Fruit fly (Drosophila melanogaster) whole organism, embryonic: Measurements from ENCODE around the gene CG34026.

Source experiments
- Abd-B ChIP-seq: fragments of 200-800 bp; sonication (Bioruptor generic); optimal IDR thresholded peaks from 2 replicates; lab custom pipeline; 2018; ENCODE audit warnings: missing biosample characterization, mild to moderate bottlenecking, missing genetic modification characterization, moderate library complexity
- Adf1 ChIP-seq: fragments of 200-800 bp; sonication (Bioruptor generic); IDR thresholded peaks from 2 replicates; pipeline ENCODE4 v1.3.6; 2022; ENCODE audit warnings: missing biosample characterization, missing genetic modification characterization
- Atf-2 ChIP-seq: fragments of 200-800 bp; sonication (Bioruptor generic); optimal IDR thresholded peaks from 2 replicates; lab custom pipeline; 2016; ENCODE audit warnings: missing biosample characterization, missing genetic modification characterization
- Atf6 ChIP-seq: fragments of 200-800 bp; sonication (Bioruptor generic); IDR thresholded peaks from 2 replicates; pipeline ENCODE4 v1.3.6; 2022; ENCODE audit warnings: missing biosample characterization, missing genetic modification characterization
- CG10267 ChIP-seq: fragments of 200-800 bp; sonication (Bioruptor generic); optimal IDR thresholded peaks from 2 replicates; lab custom pipeline; 2018; ENCODE audit warnings: missing biosample characterization, mild to moderate bottlenecking, missing genetic modification characterization, moderate library complexity
- CG10979 ChIP-seq: fragments of 200-800 bp; sonication (Bioruptor generic); optimal IDR thresholded peaks from 2 replicates; lab custom pipeline; 2018; ENCODE audit warnings: missing biosample characterization, mild to moderate bottlenecking, missing genetic modification characterization, moderate library complexity
- CG11456 ChIP-seq: fragments of 200-800 bp; sonication (Bioruptor generic); IDR thresholded peaks from 3 replicates; pipeline ENCODE4 v1.3.6; 2022; ENCODE audit warnings: missing biosample characterization, missing genetic modification characterization
- CG12104 ChIP-seq: fragments of 200-800 bp; sonication (Bioruptor generic); optimal IDR thresholded peaks from 3 replicates; lab custom pipeline; 2016; ENCODE audit warnings: missing biosample characterization, missing genetic modification characterization
- CG12391 ChIP-seq: fragments of 200-800 bp; sonication (Bioruptor generic); optimal IDR thresholded peaks from 3 replicates; lab custom pipeline; 2018; ENCODE audit warnings: missing biosample characterization, mild to moderate bottlenecking, missing genetic modification characterization, moderate library complexity
- CG12942 ChIP-seq: fragments of 200-800 bp; sonication (Bioruptor generic); optimal IDR thresholded peaks from 3 replicates; lab custom pipeline; 2016; ENCODE audit warnings: missing biosample characterization, missing genetic modification characterization
- CG13123 ChIP-seq: fragments of 200-800 bp; sonication (Bioruptor generic); optimal IDR thresholded peaks from 2 replicates; lab custom pipeline; 2016; ENCODE audit warnings: missing biosample characterization, missing genetic modification characterization
- CG16813 ChIP-seq: fragments of 200-800 bp; sonication (Bioruptor generic); IDR thresholded peaks from 3 replicates; pipeline ENCODE4 v1.3.6; 2022; ENCODE audit warnings: missing biosample characterization, missing genetic modification characterization; ENCODE audit not compliant: partially characterized antibody
- CG17802 ChIP-seq: fragments of 200-800 bp; sonication (Bioruptor generic); optimal IDR thresholded peaks from 2 replicates; lab custom pipeline; 2018; ENCODE audit warnings: missing biosample characterization, mild to moderate bottlenecking, missing genetic modification characterization, moderate library complexity
- CG1832 ChIP-seq: fragments of 200-800 bp; sonication (Bioruptor generic); optimal IDR thresholded peaks from 2 replicates; lab custom pipeline; 2017; ENCODE audit warnings: missing biosample characterization, mild to moderate bottlenecking, missing genetic modification characterization, inconsistent platforms
- CG34376 ChIP-seq: fragments of 200-800 bp; sonication (Bioruptor generic); optimal IDR thresholded peaks from 2 replicates; lab custom pipeline; 2018; ENCODE audit warnings: missing biosample characterization, mild to moderate bottlenecking, missing genetic modification characterization
- CG4820 ChIP-seq: fragments of 200-800 bp; sonication (Bioruptor generic); optimal IDR thresholded peaks from 3 replicates; lab custom pipeline; 2016; ENCODE audit warnings: missing biosample characterization, missing genetic modification characterization
- CG6254 ChIP-seq: fragments of 200-800 bp; sonication (Bioruptor generic); optimal IDR thresholded peaks from 3 replicates; lab custom pipeline; 2017; ENCODE audit warnings: mild to moderate bottlenecking, missing biosample characterization, missing genetic modification reagents, missing genetic modification characterization
- CG8281 ChIP-seq: fragments of 200-800 bp; sonication (Bioruptor generic); optimal IDR thresholded peaks from 2 replicates; lab custom pipeline; 2018; ENCODE audit warnings: missing biosample characterization, mild to moderate bottlenecking, missing genetic modification characterization, moderate library complexity
- CG8924 ChIP-seq: fragments of 200-800 bp; optimal IDR thresholded peaks from 3 replicates; lab custom pipeline; 2019; ENCODE audit warnings: missing biosample characterization, mild to moderate bottlenecking, missing genetic modification characterization, moderate library complexity
- CG9817 ChIP-seq: fragments of 200-800 bp; sonication (Bioruptor generic); optimal IDR thresholded peaks from 2 replicates; lab custom pipeline; 2018; ENCODE audit warnings: missing biosample characterization, mild to moderate bottlenecking, missing genetic modification characterization, moderate library complexity
- CG9876 ChIP-seq: fragments of 200-800 bp; sonication (Bioruptor generic); optimal IDR thresholded peaks from 2 replicates; lab custom pipeline; 2016; ENCODE audit warnings: missing biosample characterization, missing genetic modification characterization
- CrebB ChIP-seq: fragments of 200-800 bp; sonication (Bioruptor generic); optimal IDR thresholded peaks from 3 replicates; lab custom pipeline; 2018; ENCODE audit warnings: missing biosample characterization, mild to moderate bottlenecking, missing genetic modification characterization
- D19B ChIP-seq: fragments of 200-800 bp; sonication (Bioruptor generic); optimal IDR thresholded peaks from 2 replicates; lab custom pipeline; 2017; ENCODE audit warnings: missing biosample characterization, mild to moderate bottlenecking, missing genetic modification characterization
- E2f1 ChIP-seq: fragments of 200-800 bp; sonication (Bioruptor generic); IDR thresholded peaks from 2 replicates; pipeline ENCODE4 v1.3.6; 2022; ENCODE audit warnings: missing biosample characterization, missing genetic modification characterization
- Fer1 ChIP-seq: fragments of 200-800 bp; sonication (Bioruptor generic); optimal IDR thresholded peaks from 2 replicates; lab custom pipeline; 2017; ENCODE audit warnings: missing biosample characterization, mild to moderate bottlenecking, missing genetic modification characterization
- HHEX ChIP-seq: fragments of 200-800 bp; sonication (Bioruptor generic); optimal IDR thresholded peaks from 3 replicates; lab custom pipeline; 2017; ENCODE audit warnings: missing biosample characterization, mild to moderate bottlenecking, missing genetic modification characterization, missing genetic modification reagents
- HLH3B ChIP-seq: fragments of 200-800 bp; sonication (Bioruptor generic); IDR thresholded peaks from 2 replicates; pipeline ENCODE4 v1.3.6; 2022; ENCODE audit warnings: missing biosample characterization, missing genetic modification characterization
- Lim3 ChIP-seq: fragments of 200-800 bp; sonication (Bioruptor generic); IDR thresholded peaks from 2 replicates; pipeline ENCODE4 v1.3.6; 2022; ENCODE audit warnings: missing biosample characterization, missing genetic modification characterization
- TFAM ChIP-seq: fragments of 200-800 bp; sonication (Bioruptor generic); optimal IDR thresholded peaks from 2 replicates; lab custom pipeline; 2017; ENCODE audit warnings: missing biosample characterization, missing genetic modification characterization, inconsistent platforms
- ase ChIP-seq: fragments of 200-800 bp; sonication (Bioruptor generic); IDR thresholded peaks from 3 replicates; pipeline ENCODE4 v1.3.6; 2022; ENCODE audit warnings: missing biosample characterization, missing genetic modification characterization
- ash1 ChIP-seq: fragments of 200-800 bp; sonication (Bioruptor generic); optimal IDR thresholded peaks from 2 replicates; lab custom pipeline; 2018; ENCODE audit warnings: missing biosample characterization, mild to moderate bottlenecking, missing genetic modification characterization
- ato ChIP-seq: fragments of 200-800 bp; sonication (Bioruptor generic); IDR thresholded peaks from 2 replicates; pipeline ENCODE4 v1.3.6; 2022; ENCODE audit warnings: missing biosample characterization, missing genetic modification characterization; ENCODE audit not compliant: partially characterized antibody
- bbx ChIP-seq: fragments of 200-800 bp; sonication (Bioruptor generic); IDR thresholded peaks from 2 replicates; pipeline ENCODE4 v1.3.6; 2022; ENCODE audit warnings: missing biosample characterization, missing genetic modification characterization; ENCODE audit not compliant: partially characterized antibody
- cad ChIP-seq: fragments of >200 bp; optimal IDR thresholded peaks from 2 replicates; lab custom pipeline; 2017; ENCODE audit warnings: missing biosample characterization, missing genetic modification characterization
- ci ChIP-seq: fragments of 200-800 bp; sonication (Bioruptor generic); IDR thresholded peaks from 3 replicates; pipeline ENCODE4 v1.3.6; 2022; ENCODE audit warnings: missing biosample characterization, missing genetic modification characterization
- dpn ChIP-seq, 2 experiments: fragments of 200-800 bp; sonication (Bioruptor generic); optimal IDR thresholded peaks; 3 replicates each; lab custom pipeline; 2016; ENCODE audit warnings: missing biosample characterization in 2 of 2, missing genetic modification characterization in 2 of 2
- gsb ChIP-seq: fragments of 200-800 bp; sonication (Bioruptor generic); IDR thresholded peaks from 2 replicates; pipeline ENCODE4 v1.3.6; 2022; ENCODE audit warnings: missing biosample characterization, missing genetic modification characterization
- gt ChIP-seq: fragments of 200-800 bp; sonication (Bioruptor generic); IDR thresholded peaks from 2 replicates; pipeline ENCODE4 v1.3.6; 2022; ENCODE audit warnings: missing biosample characterization, missing genetic modification characterization
- hb ChIP-seq: fragments of 200-800 bp; sonication (Bioruptor generic); IDR thresholded peaks from 3 replicates; pipeline ENCODE4 v1.3.6; 2022; ENCODE audit warnings: missing biosample characterization, missing genetic modification characterization; ENCODE audit not compliant: partially characterized antibody
- ind ChIP-seq: fragments of 200-800 bp; sonication (Bioruptor generic); optimal IDR thresholded peaks from 3 replicates; lab custom pipeline; 2016; ENCODE audit warnings: missing biosample characterization, missing genetic modification characterization
- kah ChIP-seq: fragments of 200-800 bp; sonication (Bioruptor generic); optimal IDR thresholded peaks from 2 replicates; lab custom pipeline; 2018; ENCODE audit warnings: missing biosample characterization, mild to moderate bottlenecking, missing genetic modification characterization
- kay ChIP-seq: fragments of 200-800 bp; sonication (Bioruptor generic); optimal IDR thresholded peaks from 2 replicates; lab custom pipeline; 2016; ENCODE audit warnings: missing biosample characterization, missing genetic modification characterization
- kni ChIP-seq: fragments of 200-800 bp; sonication (Bioruptor generic); optimal IDR thresholded peaks from 3 replicates; lab custom pipeline; 2017; ENCODE audit warnings: mild to moderate bottlenecking, missing biosample characterization, missing genetic modification reagents, missing genetic modification characterization
- mam ChIP-seq: fragments of 200-800 bp; sonication (Bioruptor generic); optimal IDR thresholded peaks from 3 replicates; lab custom pipeline; 2016; ENCODE audit warnings: missing biosample characterization, missing genetic modification characterization
- seq ChIP-seq: fragments of 200-800 bp; sonication (Bioruptor generic); IDR thresholded peaks from 2 replicates; pipeline ENCODE4 v1.3.6; 2022; ENCODE audit warnings: missing biosample characterization, missing genetic modification characterization
- sug ChIP-seq: fragments of 200-800 bp; optimal IDR thresholded peaks from 2 replicates; lab custom pipeline; 2019; ENCODE audit warnings: missing biosample characterization, mild to moderate bottlenecking, missing genetic modification characterization, moderate library complexity
- tgo ChIP-seq: fragments of 200-800 bp; sonication (Bioruptor generic); IDR thresholded peaks from 3 replicates; pipeline ENCODE4 v1.3.6; 2022; ENCODE audit warnings: missing biosample characterization, missing genetic modification characterization
- vfl ChIP-seq: fragments of 200-800 bp; sonication (Bioruptor generic); optimal IDR thresholded peaks from 2 replicates; lab custom pipeline; 2016; ENCODE audit warnings: missing biosample characterization, missing genetic modification characterization
- zen2 ChIP-seq: fragments of 200-800 bp; sonication (Bioruptor generic); IDR thresholded peaks from 3 replicates; pipeline ENCODE4 v1.3.6; 2022; ENCODE audit warnings: missing biosample characterization, missing genetic modification characterization; ENCODE audit not compliant: partially characterized antibody

Gene CG34026

dm6 chrX:9579918-9580521, 46.4 kb downstream of the CG34026 start, which contains the start of gene LPCAT (continued):
- TF ChIP-seq CG4820, result peak; percentile 79
- peak; percentile 58 for TF ChIP-seq CG13123 (GFP tag; lab: Kevin White, UChicago)
- TF ChIP-seq ase, result peak; percentile 67; the same call in 2 of the 3 replicates
- peak; percentile 24; the same call in 1 of the 2 replicates for TF ChIP-seq Adf1
- no peak for TF ChIP-seq kni (GFP tag; lab: Kevin White, UChicago)
- no peak for TF ChIP-seq kah (GFP tag; lab: Kevin White, UChicago)
- TF ChIP-seq CG17802 (tag; lab: Kevin White, UChicago), result peak; percentile 48
- peak; percentile 38 for TF ChIP-seq CG12942
- peak; percentile 85 for TF ChIP-seq CG11456 (GFP tag; lab: Robert Waterston, UW)
- TF ChIP-seq hb (GFP tag; lab: Robert Waterston, UW), result no peak
- TF ChIP-seq CG8924 (tag; lab: Kevin White, UChicago), result no peak
- TF ChIP-seq CG10267 (tag; lab: Kevin White, UChicago), result peak; percentile 96
- no peak for TF ChIP-seq cad (GFP tag; lab: Kevin White, UChicago)
- peak; percentile 66 for TF ChIP-seq CG9876 (GFP tag; lab: Kevin White, UChicago)
- TF ChIP-seq gsb (GFP tag; lab: Robert Waterston, UW), result peak; percentile 67; the same call in 1 of the 2 replicates
- peak; percentile 34 for TF ChIP-seq Atf-2 (GFP tag; lab: Kevin White, UChicago)
- peak; percentile 78; the same call in 2 of the 3 replicates for TF ChIP-seq ci
- peak; percentile 70 for TF ChIP-seq CG9817 (tag; lab: Kevin White, UChicago)
- no peak for TF ChIP-seq CG1832
- peak; percentile 85 for TF ChIP-seq ind (GFP tag; lab: Kevin White, UChicago)
- TF ChIP-seq CG16813, result peak; percentile 84
- no peak for TF ChIP-seq ash1 (GFP tag; lab: Kevin White, UChicago)
- peak; percentile 56 for TF ChIP-seq CG34376 (GFP tag; lab: Kevin White, UChicago)
- no peak for TF ChIP-seq sug (tag; lab: Kevin White, UChicago)
- peak; percentile 61; the same call in 1 of the 2 replicates for TF ChIP-seq Atf6 (GFP tag; lab: Robert Waterston, UW)
- no peak for TF ChIP-seq Lim3 (GFP tag; lab: Robert Waterston, UW)
- peak; percentile 63; the same call in 1 of the 2 replicates for TF ChIP-seq HLH3B (GFP tag; lab: Robert Waterston, UW)
- peak; percentile 64; the same call in 2 of the 3 replicates for TF ChIP-seq tgo (GFP tag; lab: Robert Waterston, UW)
- peak; percentile 75 for TF ChIP-seq CG12391 (tag; lab: Kevin White, UChicago)
- peak; percentile 69 for TF ChIP-seq CG12104 (GFP tag; lab: Kevin White, UChicago)
- no peak for TF ChIP-seq TFAM (GFP tag; lab: Kevin White, UChicago)
- TF ChIP-seq HHEX (GFP tag; lab: Kevin White, UChicago), result peak; percentile 74
- TF ChIP-seq CG8281, result no peak
- no peak; the same call in 1 of the 2 replicates for TF ChIP-seq ato (GFP tag; lab: Robert Waterston, UW)
- TF ChIP-seq dpn (GFP tag; optimal IDR thresholded peaks at IDR 0.05; lab: Kevin White, UChicago), result peak; percentile 70 to 90
- no peak for TF ChIP-seq CrebB
- peak; percentile 58 for TF ChIP-seq bbx (GFP tag; lab: Robert Waterston, UW)
- peak; percentile 52 for TF ChIP-seq vfl (GFP tag; lab: Kevin White, UChicago)
- peak; percentile 80 for TF ChIP-seq Fer1
- TF ChIP-seq kay, result peak; percentile 73
- peak; percentile 50 for TF ChIP-seq D19B
- peak; percentile 78 for TF ChIP-seq Abd-B (GFP tag; lab: Kevin White, UChicago)
- TF ChIP-seq E2f1, result peak; percentile 78
- TF ChIP-seq CG10979 (tag; lab: Kevin White, UChicago), result peak; percentile 63
- peak; percentile 54; the same call in 1 of the 2 replicates for TF ChIP-seq seq (GFP tag; lab: Robert Waterston, UW)
- no peak for TF ChIP-seq CG6254 (GFP tag; lab: Kevin White, UChicago)
- 0 out of 2 replicates have a peak, but pooled peaks have one; percentile 32 for TF ChIP-seq gt
- TF ChIP-seq mam (GFP tag; lab: Kevin White, UChicago), result peak; percentile 90
- TF ChIP-seq zen2 (GFP tag; lab: Robert Waterston, UW), result no peak; the same call in 2 of the 3 replicates
